Worm (Caenorhabditis elegans) whole organism, mixed stage, embryonic: ENCODE results near the gene jun-1.
A peak's percentile ranks its signal among the peaks of the same experiment; 100 is the strongest.

Experiments
- M03D4.4 ChIP-seq: sonication (generic microtip); optimal IDR thresholded peaks from 2 replicates; lab custom pipeline; 2017; ENCODE audit warnings: mild to moderate bottlenecking, missing genetic modification characterization, missing compliant biosample characterization
- bed-3 ChIP-seq: fragments of 200-800 bp; sonication (Bioruptor generic); optimal IDR thresholded peaks from 3 replicates; lab custom pipeline; 2018; ENCODE audit warnings: mild to moderate bottlenecking, missing genetic modification characterization, moderate library complexity, missing compliant biosample characterization
- blmp-1 ChIP-seq: fragments of 150-350 bp; optimal IDR thresholded peaks from 2 replicates; lab custom pipeline; 2014; ENCODE audit warnings: missing biosample characterization, missing genetic modification characterization
- ceh-39 ChIP-seq: fragments of 150-350 bp; optimal IDR thresholded peaks from 2 replicates; lab custom pipeline; 2014; ENCODE audit warnings: missing biosample characterization, missing genetic modification characterization
- ceh-43 ChIP-seq: fragments of 200-800 bp; sonication (Bioruptor generic); optimal IDR thresholded peaks from 2 replicates; lab custom pipeline; 2018; ENCODE audit warnings: mild to moderate bottlenecking, missing genetic modification characterization, moderate library complexity, missing compliant biosample characterization
- ces-1 ChIP-seq: fragments of 150-350 bp; optimal IDR thresholded peaks from 2 replicates; lab custom pipeline; 2014; ENCODE audit warnings: missing biosample characterization, missing genetic modification reagents, missing genetic modification characterization
- cnd-1 ChIP-seq: fragments of 200-800 bp; sonication (Bioruptor generic); optimal IDR thresholded peaks from 2 replicates; lab custom pipeline; 2018; ENCODE audit warnings: mild to moderate bottlenecking, missing genetic modification characterization, missing compliant biosample characterization
- drap-1 ChIP-seq: fragments of 200-800 bp; sonication (Bioruptor generic); optimal IDR thresholded peaks from 3 replicates; lab custom pipeline; 2018; ENCODE audit warnings: mild to moderate bottlenecking, missing genetic modification characterization, missing compliant biosample characterization
- elt-1 ChIP-seq: sonication (generic microtip); optimal IDR thresholded peaks from 2 replicates; lab custom pipeline; 2017; ENCODE audit warnings: missing genetic modification characterization, mild to moderate bottlenecking, missing compliant biosample characterization, antibody characterized with exemption, moderate library complexity, borderline replicate concordance; ENCODE audit not compliant: insufficient read depth
- elt-3 ChIP-seq: fragments of 150-350 bp; optimal IDR thresholded peaks from 2 replicates; lab custom pipeline; 2014; ENCODE audit warnings: missing biosample characterization, missing genetic modification characterization
- flh-1 ChIP-seq: fragments of 200-800 bp; sonication (Bioruptor generic); optimal IDR thresholded peaks from 2 replicates; lab custom pipeline; 2018; ENCODE audit warnings: mild to moderate bottlenecking, missing genetic modification characterization, moderate library complexity, missing compliant biosample characterization
- ham-2 ChIP-seq: fragments of 200-800 bp; sonication (Bioruptor generic); optimal IDR thresholded peaks from 2 replicates; lab custom pipeline; 2018; ENCODE audit warnings: mild to moderate bottlenecking, missing genetic modification characterization, missing compliant biosample characterization
- hlh-1 ChIP-seq: fragments of 150-350 bp; optimal IDR thresholded peaks from 2 replicates; lab custom pipeline; 2014; ENCODE audit warnings: missing biosample characterization, missing genetic modification reagents, missing genetic modification characterization
- lin-13 ChIP-seq: fragments of 150-350 bp; optimal IDR thresholded peaks from 2 replicates; lab custom pipeline; 2014; ENCODE audit warnings: missing biosample characterization, missing genetic modification characterization
- lin-32 ChIP-seq: fragments of 200-800 bp; sonication (Bioruptor generic); optimal IDR thresholded peaks from 2 replicates; lab custom pipeline; 2018; ENCODE audit warnings: mild to moderate bottlenecking, missing genetic modification characterization, missing compliant biosample characterization
- lsy-2 ChIP-seq: fragments of 150-350 bp; optimal IDR thresholded peaks from 2 replicates; lab custom pipeline; 2014; ENCODE audit warnings: missing biosample characterization, missing genetic modification characterization
- mab-5 ChIP-seq: fragments of 150-350 bp; optimal IDR thresholded peaks from 2 replicates; lab custom pipeline; 2014; ENCODE audit warnings: missing biosample characterization, missing genetic modification characterization
- mep-1 ChIP-seq: fragments of 150-350 bp; optimal IDR thresholded peaks from 2 replicates; lab custom pipeline; 2017; ENCODE audit warnings: missing biosample characterization, missing genetic modification reagents, missing genetic modification characterization, inconsistent platforms
- mls-2 ChIP-seq: sonication (generic microtip); optimal IDR thresholded peaks from 2 replicates; lab custom pipeline; 2016; ENCODE audit warnings: mild to moderate bottlenecking, missing genetic modification characterization, moderate library complexity, missing compliant biosample characterization
- nhr-12 ChIP-seq: fragments of 150-350 bp; optimal IDR thresholded peaks from 2 replicates; lab custom pipeline; 2014; ENCODE audit warnings: missing biosample characterization, missing genetic modification characterization
- nhr-2 ChIP-seq: fragments of 150-350 bp; optimal IDR thresholded peaks from 2 replicates; lab custom pipeline; 2014; ENCODE audit warnings: missing biosample characterization, missing genetic modification characterization
- nhr-237 ChIP-seq: fragments of 150-350 bp; optimal IDR thresholded peaks from 2 replicates; lab custom pipeline; 2014; ENCODE audit warnings: missing biosample characterization, missing genetic modification characterization
- nhr-28 ChIP-seq: fragments of 150-350 bp; optimal IDR thresholded peaks from 2 replicates; lab custom pipeline; 2014; ENCODE audit warnings: missing biosample characterization, missing genetic modification characterization
- nhr-76 ChIP-seq: sonication (generic microtip); optimal IDR thresholded peaks from 2 replicates; lab custom pipeline; 2017; ENCODE audit warnings: missing biosample characterization, missing genetic modification characterization
- sem-2 ChIP-seq: fragments of 200-800 bp; sonication (Bioruptor generic); optimal IDR thresholded peaks from 2 replicates; lab custom pipeline; 2018; ENCODE audit warnings: mild to moderate bottlenecking, missing genetic modification characterization, missing compliant biosample characterization
- snpc-4 ChIP-seq: fragments of 150-350 bp; optimal IDR thresholded peaks from 2 replicates; lab custom pipeline; 2014; ENCODE audit warnings: missing biosample characterization, missing genetic modification characterization
- sptf-1 ChIP-seq: sonication (generic microtip); optimal IDR thresholded peaks from 2 replicates; lab custom pipeline; 2017; ENCODE audit warnings: mild to moderate bottlenecking, missing genetic modification characterization, moderate library complexity, missing compliant biosample characterization
- unc-120 ChIP-seq: sonication (generic microtip); optimal IDR thresholded peaks from 2 replicates; lab custom pipeline; 2017; ENCODE audit warnings: missing genetic modification characterization, missing compliant biosample characterization; ENCODE audit not compliant: poor library complexity, severe bottlenecking
- unc-39 ChIP-seq: fragments of 150-350 bp; optimal IDR thresholded peaks from 2 replicates; lab custom pipeline; 2014; ENCODE audit warnings: missing biosample characterization, missing genetic modification characterization
- zip-8 ChIP-seq: fragments of 150-350 bp; optimal IDR thresholded peaks from 2 replicates; lab custom pipeline; 2014; ENCODE audit warnings: missing biosample characterization, missing genetic modification characterization

jun-1 gene

ce11 chrII:9125558-9125957 lies 12.6 kb downstream of the jun-1 start:
- TF ChIP-seq zip-8 (tag; lab: Kevin White, UChicago) = peak; percentile 95

ce11 chrII:9126965-9127364 lies 14.0 kb downstream of the jun-1 start:
- TF ChIP-seq mls-2 (no peak), drap-1 (GFP tag; lab: Kevin White, UChicago) (no peak), M03D4.4 (tag; lab: Kevin White, UChicago) (no peak), elt-3 (tag; lab: Kevin White, UChicago) (no peak), hlh-1 (tag; lab: Kevin White, UChicago) (no peak), ceh-39 (tag; lab: Kevin White, UChicago) (no peak), unc-120 (tag; lab: Kevin White, UChicago) (no peak), zip-8 (tag; lab: Kevin White, UChicago) (no peak), bed-3 (no peak), ham-2 (GFP tag; lab: Kevin White, UChicago) (no peak)

- TF ChIP-seq snpc-4 (no peak), nhr-2 (tag; lab: Kevin White, UChicago) (no peak), sem-2 (GFP tag; lab: Kevin White, UChicago) (no peak), flh-1 (GFP tag; lab: Kevin White, UChicago) (no peak), sptf-1 (tag; lab: Kevin White, UChicago) (no peak), lin-13 (no peak), mab-5 (tag; lab: Kevin White, UChicago) (no peak), blmp-1 (no peak)
Measured at ce11 chrII:9127379-9127778, 14.4 kb downstream of the jun-1 start.

- TF ChIP-seq sem-2 (GFP tag; lab: Kevin White, UChicago) (no peak), bed-3 (no peak), nhr-28 (tag; lab: Kevin White, UChicago) (no peak), lsy-2 (tag; lab: Kevin White, UChicago) (no peak), elt-3 (tag; lab: Kevin White, UChicago) (peak; percentile 91), nhr-237 (tag; lab: Kevin White, UChicago) (peak; percentile 58), mab-5 (tag; lab: Kevin White, UChicago) (no peak), elt-1 (tag; lab: Kevin White, UChicago) (peak; percentile 10), ceh-39 (tag; lab: Kevin White, UChicago) (no peak), unc-39 (tag; lab: Kevin White, UChicago) (no peak), snpc-4 (no peak), flh-1 (GFP tag; lab: Kevin White, UChicago) (no peak)
- TF ChIP-seq, all 35 proteins: peak for 3
Measured at ce11 chrII:9128132-9128531, 15.2 kb downstream of the jun-1 start.

ce11 chrII:9130339-9130738 lies 17.4 kb downstream of the jun-1 start:
- no peak for TF ChIP-seq bed-3
- TF ChIP-seq elt-3 (tag; lab: Kevin White, UChicago) = no peak
- no peak for TF ChIP-seq mep-1 (tag; lab: Kevin White, UChicago)
- TF ChIP-seq nhr-76 = no peak

- TF ChIP-seq nhr-76 (no peak), hlh-1 (tag; lab: Kevin White, UChicago) (no peak), ceh-39 (tag; lab: Kevin White, UChicago) (no peak), nhr-28 (tag; lab: Kevin White, UChicago) (no peak), flh-1 (GFP tag; lab: Kevin White, UChicago) (no peak), cnd-1 (tag; lab: Kevin White, UChicago) (no peak), elt-1 (tag; lab: Kevin White, UChicago) (no peak), drap-1 (GFP tag; lab: Kevin White, UChicago) (no peak), elt-3 (tag; lab: Kevin White, UChicago) (no peak), sptf-1 (tag; lab: Kevin White, UChicago) (no peak), blmp-1 (no peak), ces-1 (GFP tag; lab: Kevin White, UChicago) (no peak), bed-3 (no peak), zip-8 (tag; lab: Kevin White, UChicago) (no peak), nhr-237 (tag; lab: Kevin White, UChicago) (no peak), nhr-12 (tag; lab: Kevin White, UChicago) (no peak), ceh-43 (GFP tag; lab: Kevin White, UChicago) (no peak), lin-32 (GFP tag; lab: Kevin White, UChicago) (no peak), M03D4.4 (tag; lab: Kevin White, UChicago) (no peak), unc-39 (tag; lab: Kevin White, UChicago) (no peak)
- TF ChIP-seq, all 35 proteins: peak for 0
Measured at ce11 chrII:9131363-9131762, 18.4 kb downstream of the jun-1 start, which contains the start of gene C16D2.1. Gene C16D2.1, plus strand, starts transcription at chrII:9131663.
